Fruit fly (Drosophila melanogaster): ENCODE data around the gene CG45263.

The CG45263 gene

dm6 chr3R:8356626-8357290 lies 120.7 kb downstream of the CG45263 start, which contains the start of gene stck (continued):
- TF ChIP-seq nmo (GFP tag; optimal IDR thresholded peaks at IDR 0.05) (peak; percentile 51), fu2 (GFP tag; optimal IDR thresholded peaks at IDR 0.05) (peak; percentile 26), Sin3A (optimal IDR thresholded peaks at IDR 0.05) (peak; percentile 83), dan (GFP tag; IDR thresholded peaks at IDR 0.05) (no peak), tna (GFP tag; IDR thresholded peaks at IDR 0.05; ENCODE audit: partially characterized antibody) (peak; percentile 70), CG15514 (GFP tag; optimal IDR thresholded peaks at IDR 0.05) (peak; percentile 48), CG10267 (tag; optimal IDR thresholded peaks at IDR 0.05) (peak; percentile 14), CG9797 (GFP tag; optimal IDR thresholded peaks at IDR 0.05) (peak; percentile 78), wek (GFP tag; optimal IDR thresholded peaks at IDR 0.05) (peak; percentile 11), mirr (GFP tag; optimal IDR thresholded peaks at IDR 0.05) (peak; percentile 97), CG7786 (GFP tag; optimal IDR thresholded peaks at IDR 0.05) (peak; percentile 5), CG9609 (GFP tag; optimal IDR thresholded peaks at IDR 0.05) (no peak), sob (GFP tag; IDR thresholded peaks at IDR 0.05) (peak; percentile 40; the same call in 1 of the 2 replicates), CG17385 (GFP tag; optimal IDR thresholded peaks at IDR 0.05) (peak; percentile 36), CG34376 (GFP tag; optimal IDR thresholded peaks at IDR 0.05) (peak; percentile 81), klu (GFP tag; IDR thresholded peaks at IDR 0.05) (no peak), MBD-R2 (GFP tag; IDR thresholded peaks at IDR 0.05) (0 out of 2 replicates have a peak, but pooled peaks have one; percentile 19), Drgx (GFP tag; IDR thresholded peaks at IDR 0.05) (no peak), CG6791 (GFP tag; IDR thresholded peaks at IDR 0.05; ENCODE audit: partially characterized antibody) (peak; percentile 61; the same call in 2 of the 3 replicates), HLH4C (GFP tag; IDR thresholded peaks at IDR 0.05; ENCODE audit: partially characterized antibody) (peak; percentile 76), CG16813 (GFP tag; IDR thresholded peaks at IDR 0.05; ENCODE audit: partially characterized antibody) (peak; percentile 58), dpn (GFP tag; optimal IDR thresholded peaks at IDR 0.05) (peak in 1 of 2 experiments; percentile 13), Aef1 (GFP tag; IDR thresholded peaks at IDR 0.05) (0 out of 3 replicates have a peak, but pooled peaks have one; percentile 30), B-H2 (GFP tag; optimal IDR thresholded peaks at IDR 0.05) (no peak), Ets97D (GFP tag; optimal IDR thresholded peaks at IDR 0.05) (peak; percentile 70), CG10321 (GFP tag; IDR thresholded peaks at IDR 0.05) (no peak), caup (GFP tag; optimal IDR thresholded peaks at IDR 0.05; ENCODE audit: severe bottlenecking) (peak; percentile 17), Taf1 (GFP tag; IDR thresholded peaks at IDR 0.05) (no peak), Meics (GFP tag; optimal IDR thresholded peaks at IDR 0.05) (no peak), CG30020 (tag; optimal IDR thresholded peaks at IDR 0.05) (peak; percentile 43), grau (tag; optimal IDR thresholded peaks at IDR 0.05) (no peak), MTF-1 (GFP tag; optimal IDR thresholded peaks at IDR 0.05; ENCODE audit: borderline replicate concordance) (no peak), CG13296 (GFP tag; optimal IDR thresholded peaks at IDR 0.05) (no peak), gsb (GFP tag; IDR thresholded peaks at IDR 0.05) (no peak), CG3407 (GFP tag; optimal IDR thresholded peaks at IDR 0.05) (peak; percentile 12), Hmr (GFP tag; optimal IDR thresholded peaks at IDR 0.05) (peak; percentile 31), phol (tag; optimal IDR thresholded peaks at IDR 0.05) (peak; percentile 32), GATAe (GFP tag; conservative IDR thresholded peaks at IDR 0.05) (peak; percentile 51; the same call in 1 of the 2 replicates), E2f2 (GFP tag; IDR thresholded peaks at IDR 0.05) (peak; percentile 95), CG7963 (GFP tag; IDR thresholded peaks at IDR 0.05; ENCODE audit: partially characterized antibody) (peak; percentile 74; the same call in 2 of the 3 replicates), sd (tag; optimal IDR thresholded peaks at IDR 0.05) (peak; percentile 74), CG14014 (GFP tag; IDR thresholded peaks at IDR 0.05) (no peak), CoRest (tag; optimal IDR thresholded peaks at IDR 0.05) (peak; percentile 44), knrl (GFP tag; IDR thresholded peaks at IDR 0.05; ENCODE audit: partially characterized antibody) (peak; percentile 58; the same call in 2 of the 3 replicates), CG4360 (GFP tag; IDR thresholded peaks at IDR 0.05) (peak; percentile 59; the same call in 1 of the 2 replicates), hkb (optimal IDR thresholded peaks at IDR 0.05) (peak; percentile 63), hkb (GFP tag; IDR thresholded peaks at IDR 0.05) (no peak), CG2120 (GFP tag; optimal IDR thresholded peaks at IDR 0.05) (peak; percentile 30), BEAF-32 (GFP tag; optimal IDR thresholded peaks at IDR 0.05) (peak; percentile 81)

Measured in whole organism, embryonic.